Fruit fly (Drosophila melanogaster) whole organism, embryonic: ENCODE results near the gene Vdup1.

ENCODE experiments used
- ATbp ChIP-seq: fragments of 200-800 bp; sonication (Bioruptor generic); optimal IDR thresholded peaks from 2 replicates; lab custom pipeline; 2017; ENCODE audit warnings: missing biosample characterization, mild to moderate bottlenecking, missing genetic modification characterization, missing genetic modification reagents
- Asciz ChIP-seq: fragments of 200-800 bp; sonication (Bioruptor generic); optimal IDR thresholded peaks from 2 replicates; lab custom pipeline; 2017; ENCODE audit warnings: missing biosample characterization, mild to moderate bottlenecking, missing genetic modification characterization, missing genetic modification reagents
- Awh ChIP-seq: fragments of 200-800 bp; sonication (Bioruptor generic); IDR thresholded peaks from 2 replicates; pipeline ENCODE4, ENCODE4 v1.3.6; 2022; ENCODE audit warnings: missing biosample characterization, missing genetic modification characterization
- CG11085 ChIP-seq: fragments of 200-800 bp; sonication (Bioruptor generic); IDR thresholded peaks from 2 replicates; pipeline ENCODE4 v1.3.6; 2022; ENCODE audit warnings: missing biosample characterization, missing genetic modification characterization
- CG11247 ChIP-seq: fragments of 200-800 bp; sonication (Bioruptor generic); IDR thresholded peaks from 2 replicates; pipeline ENCODE4 v1.3.6; 2022; ENCODE audit warnings: missing biosample characterization, missing genetic modification characterization
- CG11560 ChIP-seq: fragments of 200-800 bp; sonication (Bioruptor generic); IDR thresholded peaks from 3 replicates; pipeline ENCODE4 v1.3.6; 2022; ENCODE audit warnings: missing biosample characterization, missing genetic modification characterization
- CG13296 ChIP-seq: fragments of 200-800 bp; sonication (Bioruptor generic); optimal IDR thresholded peaks from 3 replicates; lab custom pipeline; 2018; ENCODE audit warnings: missing biosample characterization, mild to moderate bottlenecking, missing genetic modification characterization
- CG14965 ChIP-seq: fragments of 200-800 bp; sonication (Bioruptor generic); optimal IDR thresholded peaks from 2 replicates; lab custom pipeline; 2016; ENCODE audit warnings: missing biosample characterization, missing genetic modification characterization, borderline replicate concordance
- CG15073 ChIP-seq: fragments of 200-800 bp; sonication (Bioruptor generic); optimal IDR thresholded peaks from 2 replicates; lab custom pipeline; 2016; ENCODE audit warnings: missing biosample characterization, missing genetic modification characterization
- CG1603 ChIP-seq: fragments of 200-800 bp; sonication (Bioruptor generic); optimal IDR thresholded peaks from 2 replicates; lab custom pipeline; 2019; ENCODE audit warnings: missing biosample characterization, mild to moderate bottlenecking, missing genetic modification characterization, moderate library complexity
- CG16863 ChIP-seq: fragments of 200-800 bp; sonication (Bioruptor generic); optimal IDR thresholded peaks from 3 replicates; lab custom pipeline; 2016; ENCODE audit warnings: missing biosample characterization, missing genetic modification characterization
- CG18599 ChIP-seq: fragments of 200-800 bp; sonication (Bioruptor generic); optimal IDR thresholded peaks from 3 replicates; lab custom pipeline; 2017; ENCODE audit warnings: missing biosample characterization, missing genetic modification characterization, mild to moderate bottlenecking, moderate library complexity, missing genetic modification reagents
- CG2120 ChIP-seq: fragments of 200-800 bp; sonication (Bioruptor generic); optimal IDR thresholded peaks from 3 replicates; lab custom pipeline; 2016; ENCODE audit warnings: missing biosample characterization, missing genetic modification characterization
- CG2712 ChIP-seq: fragments of 200-800 bp; optimal IDR thresholded peaks from 3 replicates; lab custom pipeline; 2019; ENCODE audit warnings: missing biosample characterization, mild to moderate bottlenecking, missing genetic modification characterization, moderate library complexity
- CG33213 ChIP-seq: fragments of 200-800 bp; sonication (Bioruptor generic); optimal IDR thresholded peaks from 3 replicates; lab custom pipeline; 2016; ENCODE audit warnings: missing biosample characterization, missing genetic modification characterization
- CG34376 ChIP-seq: fragments of 200-800 bp; sonication (Bioruptor generic); optimal IDR thresholded peaks from 2 replicates; lab custom pipeline; 2018; ENCODE audit warnings: missing biosample characterization, mild to moderate bottlenecking, missing genetic modification characterization
- CG3838 ChIP-seq: fragments of 200-800 bp; sonication (Bioruptor generic); optimal IDR thresholded peaks from 3 replicates; lab custom pipeline; 2016; ENCODE audit warnings: missing biosample characterization, missing genetic modification characterization
- CG42726 ChIP-seq: fragments of 200-800 bp; sonication (Bioruptor generic); IDR thresholded peaks from 2 replicates; pipeline ENCODE4 v1.3.6; 2022; ENCODE audit warnings: missing biosample characterization, missing genetic modification characterization; ENCODE audit not compliant: partially characterized antibody
- CG4730 ChIP-seq: fragments of 200-800 bp; sonication (Bioruptor generic); IDR thresholded peaks from 2 replicates; pipeline ENCODE4 v1.3.6; 2022; ENCODE audit warnings: missing biosample characterization, missing genetic modification characterization
- CG6791 ChIP-seq: fragments of 200-800 bp; sonication (Bioruptor generic); IDR thresholded peaks from 3 replicates; pipeline ENCODE4 v1.3.6; 2022; ENCODE audit warnings: missing biosample characterization, missing genetic modification characterization; ENCODE audit not compliant: partially characterized antibody
- CG9727 ChIP-seq: fragments of 200-800 bp; sonication (Bioruptor generic); optimal IDR thresholded peaks from 3 replicates; lab custom pipeline; 2017; ENCODE audit warnings: missing biosample characterization, mild to moderate bottlenecking, missing genetic modification characterization
- CG9817 ChIP-seq: fragments of 200-800 bp; sonication (Bioruptor generic); optimal IDR thresholded peaks from 2 replicates; lab custom pipeline; 2018; ENCODE audit warnings: missing biosample characterization, mild to moderate bottlenecking, missing genetic modification characterization, moderate library complexity
- D19A ChIP-seq: fragments of 200-800 bp; optimal IDR thresholded peaks from 3 replicates; lab custom pipeline; 2019; ENCODE audit warnings: missing biosample characterization, mild to moderate bottlenecking, missing genetic modification characterization, moderate library complexity
- Dbx ChIP-seq: fragments of 200-800 bp; sonication (Bioruptor generic); IDR thresholded peaks from 3 replicates; pipeline ENCODE4 v1.3.6; 2022; ENCODE audit warnings: missing biosample characterization, missing genetic modification characterization
- Eip74EF ChIP-seq, 2 experiments: fragments of 200-800 bp in 1 of 2; fragments of >200 bp in 1 of 2; sonication (Bioruptor generic) in 1 of 2; optimal IDR thresholded peaks; 2 replicates each; lab custom pipeline; 2017 to 2019; ENCODE audit warnings: missing biosample characterization in 2 of 2, missing genetic modification characterization in 2 of 2, mild to moderate bottlenecking in 1 of 2, moderate library complexity in 1 of 2
- HLH4C ChIP-seq: fragments of 200-800 bp; sonication (Bioruptor generic); IDR thresholded peaks from 3 replicates; pipeline ENCODE4 v1.3.6; 2022; ENCODE audit warnings: missing biosample characterization, missing genetic modification characterization; ENCODE audit not compliant: partially characterized antibody
- Pdp1 ChIP-seq, 2 experiments: fragments of 200-800 bp; sonication (Bioruptor generic); optimal IDR thresholded peaks; 3 replicates each; lab custom pipeline; 2016; ENCODE audit warnings: missing biosample characterization in 2 of 2, missing genetic modification characterization in 2 of 2, mild to moderate bottlenecking in 1 of 2, moderate library complexity in 1 of 2
- Six4 ChIP-seq: fragments of 200-800 bp; sonication (Bioruptor generic); optimal IDR thresholded peaks from 2 replicates; lab custom pipeline; 2016; ENCODE audit warnings: missing biosample characterization, missing genetic modification characterization
- bbx ChIP-seq: fragments of 200-800 bp; sonication (Bioruptor generic); IDR thresholded peaks from 2 replicates; pipeline ENCODE4 v1.3.6; 2022; ENCODE audit warnings: missing biosample characterization, missing genetic modification characterization; ENCODE audit not compliant: partially characterized antibody
- cad ChIP-seq: fragments of >200 bp; optimal IDR thresholded peaks from 2 replicates; lab custom pipeline; 2017; ENCODE audit warnings: missing biosample characterization, missing genetic modification characterization
- corto ChIP-seq: fragments of 200-800 bp; sonication (Bioruptor generic); optimal IDR thresholded peaks from 2 replicates; lab custom pipeline; 2016; ENCODE audit warnings: missing biosample characterization, mild to moderate bottlenecking, missing genetic modification characterization, moderate library complexity
- dmrt11E ChIP-seq: fragments of 200-800 bp; sonication (Bioruptor generic); optimal IDR thresholded peaks from 3 replicates; lab custom pipeline; 2018; ENCODE audit warnings: missing biosample characterization, mild to moderate bottlenecking, missing genetic modification characterization, moderate library complexity
- dysf ChIP-seq: fragments of 200-800 bp; sonication (Bioruptor generic); IDR thresholded peaks from 3 replicates; pipeline ENCODE4 v1.3.6; 2022; ENCODE audit warnings: missing biosample characterization, missing genetic modification characterization
- exex ChIP-seq: fragments of 200-800 bp; sonication (Bioruptor generic); optimal IDR thresholded peaks from 4 replicates; lab custom pipeline; 2018; ENCODE audit warnings: missing biosample characterization, mild to moderate bottlenecking, missing genetic modification characterization, moderate library complexity
- fu2 ChIP-seq: fragments of 200-800 bp; sonication (Bioruptor generic); optimal IDR thresholded peaks from 2 replicates; lab custom pipeline; 2016; ENCODE audit warnings: missing biosample characterization, missing genetic modification characterization
- hth ChIP-seq: fragments of >200 bp; optimal IDR thresholded peaks from 2 replicates; lab custom pipeline; 2017; ENCODE audit warnings: inconsistent platforms
- jumu ChIP-seq: fragments of 200-800 bp; sonication (Bioruptor generic); optimal IDR thresholded peaks from 3 replicates; lab custom pipeline; 2016; ENCODE audit warnings: missing biosample characterization, missing genetic modification characterization
- kah ChIP-seq: fragments of 200-800 bp; sonication (Bioruptor generic); optimal IDR thresholded peaks from 2 replicates; lab custom pipeline; 2018; ENCODE audit warnings: missing biosample characterization, mild to moderate bottlenecking, missing genetic modification characterization
- lbe ChIP-seq: fragments of 200-800 bp; sonication (Bioruptor generic); optimal IDR thresholded peaks from 2 replicates; lab custom pipeline; 2016; ENCODE audit warnings: missing biosample characterization, mild to moderate bottlenecking, missing genetic modification characterization
- maf-S ChIP-seq: fragments of 200-800 bp; sonication (Bioruptor generic); optimal IDR thresholded peaks from 2 replicates; lab custom pipeline; 2016; ENCODE audit warnings: missing biosample characterization, missing genetic modification characterization
- nom ChIP-seq: fragments of 200-800 bp; sonication (Bioruptor generic); optimal IDR thresholded peaks from 2 replicates; lab custom pipeline; 2017; ENCODE audit warnings: missing biosample characterization, missing genetic modification characterization, mild to moderate bottlenecking, moderate library complexity, missing genetic modification reagents
- p53 ChIP-seq: fragments of 200-800 bp; sonication (Bioruptor generic); optimal IDR thresholded peaks from 2 replicates; lab custom pipeline; 2016; ENCODE audit warnings: missing biosample characterization, missing genetic modification characterization
- pnt ChIP-seq: fragments of 200-800 bp; sonication (Bioruptor generic); optimal IDR thresholded peaks from 3 replicates; lab custom pipeline; 2016; ENCODE audit warnings: missing biosample characterization, missing genetic modification characterization
- row ChIP-seq: fragments of 200-800 bp; sonication (Bioruptor generic); IDR thresholded peaks from 3 replicates; pipeline ENCODE4 v1.3.6; 2022; ENCODE audit warnings: missing biosample characterization, missing genetic modification characterization
- slou ChIP-seq: fragments of 200-800 bp; sonication (Bioruptor generic); optimal IDR thresholded peaks from 3 replicates; lab custom pipeline; 2016; ENCODE audit warnings: missing biosample characterization, missing genetic modification characterization
- sob ChIP-seq: fragments of 200-800 bp; sonication (Bioruptor generic); IDR thresholded peaks from 2 replicates; pipeline ENCODE4 v1.3.6; 2022; ENCODE audit warnings: missing biosample characterization, missing genetic modification characterization
- sqz ChIP-seq: fragments of 200-800 bp; sonication (Bioruptor generic); optimal IDR thresholded peaks from 3 replicates; lab custom pipeline; 2018; ENCODE audit warnings: missing biosample characterization, mild to moderate bottlenecking, missing genetic modification characterization
- sug ChIP-seq: fragments of 200-800 bp; optimal IDR thresholded peaks from 2 replicates; lab custom pipeline; 2019; ENCODE audit warnings: missing biosample characterization, mild to moderate bottlenecking, missing genetic modification characterization, moderate library complexity
- toy ChIP-seq: fragments of 200-800 bp; sonication (Bioruptor generic); IDR thresholded peaks from 2 replicates; pipeline ENCODE4 v1.3.6; 2022; ENCODE audit warnings: missing biosample characterization, missing genetic modification characterization
- vvl ChIP-seq: fragments of 200-800 bp; sonication (Bioruptor generic); IDR thresholded peaks from 2 replicates; pipeline ENCODE4 v1.3.6; 2022; ENCODE audit warnings: missing biosample characterization, missing genetic modification characterization

Gene Vdup1

DNA sequence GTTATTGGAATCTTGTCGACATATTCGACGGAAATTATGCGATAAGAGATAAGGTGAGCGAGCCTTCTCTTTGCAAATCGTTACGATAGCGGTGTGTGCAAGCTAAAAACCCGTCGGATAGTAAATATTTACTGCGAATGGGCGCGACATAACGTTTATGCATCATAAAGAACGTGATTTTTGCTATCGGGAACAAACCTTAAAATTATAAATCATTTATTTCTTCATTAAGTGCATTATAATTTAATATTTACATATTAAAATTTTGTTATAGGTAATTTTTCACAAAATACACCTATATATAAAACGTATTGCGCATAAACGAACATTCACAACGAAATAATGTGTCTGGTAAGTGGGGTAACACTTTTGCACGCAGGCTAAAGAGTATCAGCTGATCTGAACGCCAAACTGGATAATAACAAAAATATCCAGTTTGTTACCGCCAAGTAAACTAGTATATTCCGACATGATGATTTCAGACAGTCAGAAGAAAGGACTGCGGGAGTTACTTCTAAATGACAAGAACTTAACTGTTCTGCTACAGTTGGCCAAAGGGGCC lies 27.0 kb upstream of the Vdup1 start, which contains the start of the genes Gk1 and CG13876 (continued):
- TF ChIP-seq CG16863: peak; percentile 21
- TF ChIP-seq corto: peak; percentile 94
- TF ChIP-seq ATbp (GFP tag; lab: Kevin White, UChicago): peak; percentile 88
- no peak for TF ChIP-seq HLH4C (GFP tag; lab: Robert Waterston, UW)
- TF ChIP-seq dysf (GFP tag; lab: Robert Waterston, UW): peak; percentile 95
- TF ChIP-seq Six4 (GFP tag; lab: Kevin White, UChicago): peak; percentile 86
- peak; percentile 72 for TF ChIP-seq slou (GFP tag; lab: Kevin White, UChicago)
- TF ChIP-seq CG33213: peak; percentile 9
- TF ChIP-seq Dbx: peak; percentile 96
- TF ChIP-seq CG2712: peak; percentile 98
- TF ChIP-seq CG4730: peak; percentile 85
- peak; percentile 19 for TF ChIP-seq CG15073 (GFP tag; lab: Kevin White, UChicago)
- no peak for TF ChIP-seq hth (lab: Kevin White, UChicago)
- peak; percentile 98 for TF ChIP-seq vvl (GFP tag; lab: Robert Waterston, UW)
- peak; percentile 76 for TF ChIP-seq CG1603 (tag; lab: Kevin White, UChicago)
- TF ChIP-seq CG13296 (GFP tag; lab: Kevin White, UChicago): peak; percentile 97
- peak; percentile 93 for TF ChIP-seq Asciz (GFP tag; lab: Kevin White, UChicago)
- TF ChIP-seq sqz (GFP tag; lab: Kevin White, UChicago): peak; percentile 94
- TF ChIP-seq kah (GFP tag; lab: Kevin White, UChicago): peak; percentile 89
- TF ChIP-seq row: peak; percentile 96
- TF ChIP-seq D19A (tag; lab: Kevin White, UChicago): peak; percentile 95
- no peak for TF ChIP-seq CG6791
- TF ChIP-seq exex (tag; lab: Kevin White, UChicago): peak; percentile 91
- no peak for TF ChIP-seq bbx (GFP tag; lab: Robert Waterston, UW)
- TF ChIP-seq fu2 (GFP tag; lab: Kevin White, UChicago): peak; percentile 57
- peak; percentile 96 for TF ChIP-seq dmrt11E
- TF ChIP-seq sob (GFP tag; lab: Robert Waterston, UW): peak; percentile 95
- TF ChIP-seq CG18599: peak; percentile 97
- TF ChIP-seq Pdp1 (GFP tag; optimal IDR thresholded peaks at IDR 0.05; lab: Kevin White, UChicago): peak; percentile 48 to 81
- TF ChIP-seq CG11085 (GFP tag; lab: Robert Waterston, UW): peak; percentile 84
- TF ChIP-seq CG3838 (GFP tag; lab: Kevin White, UChicago): peak; percentile 68
- TF ChIP-seq pnt (GFP tag; lab: Kevin White, UChicago): no peak
- peak; percentile 96 for TF ChIP-seq sug (tag; lab: Kevin White, UChicago)
- no peak for TF ChIP-seq CG42726 (GFP tag; lab: Robert Waterston, UW)
- TF ChIP-seq CG9727 (GFP tag; lab: Kevin White, UChicago): peak; percentile 97
- TF ChIP-seq CG11560 (tag; lab: Robert Waterston, UW): peak; percentile 60; the same call in 1 of the 3 replicates
- no peak for TF ChIP-seq p53 (GFP tag; lab: Kevin White, UChicago)
- no peak for TF ChIP-seq cad
- TF ChIP-seq CG2120: peak; percentile 91
- TF ChIP-seq maf-S (GFP tag; lab: Kevin White, UChicago): peak; percentile 28
- no peak for TF ChIP-seq jumu (GFP tag; lab: Kevin White, UChicago)
- peak; percentile 91 for TF ChIP-seq CG11247
- TF ChIP-seq lbe: peak; percentile 93
- peak; percentile 98 for TF ChIP-seq CG34376 (GFP tag; lab: Kevin White, UChicago)
- peak; percentile 82 for TF ChIP-seq toy (GFP tag; lab: Robert Waterston, UW)
- TF ChIP-seq Eip74EF (GFP tag; optimal IDR thresholded peaks at IDR 0.05; lab: Kevin White, UChicago): peak in 1 of 2 experiments; percentile 93
- TF ChIP-seq Awh (GFP tag; lab: Robert Waterston, UW): peak; percentile 95
- peak; percentile 96 for TF ChIP-seq nom (GFP tag; lab: Kevin White, UChicago)
- TF ChIP-seq CG14965 (GFP tag; lab: Kevin White, UChicago): no peak
- peak; percentile 94 for TF ChIP-seq CG9817
